Worm (Caenorhabditis elegans) whole organism, young adult: ENCODE data around the gene R02F2.4.

Experiments used
- B0019.2 ChIP-seq: fragments of 200-800 bp; sonication (Bioruptor generic); conservative IDR thresholded peaks from 2 replicates; pipeline ENCODE4 v1.3.6; 2022; ENCODE audit warnings: missing genetic modification reagents, missing genetic modification characterization, missing compliant biosample characterization
- D2030.7 ChIP-seq: fragments of 200-800 bp; sonication (Bioruptor generic); IDR thresholded peaks from 2 replicates; pipeline ENCODE4 v1.3.6; 2022; ENCODE audit warnings: missing genetic modification reagents, missing genetic modification characterization, missing compliant biosample characterization
- F22D6.2 ChIP-seq: sonication (generic microtip); optimal IDR thresholded peaks from 2 replicates; lab custom pipeline; 2016; ENCODE audit warnings: mild to moderate bottlenecking, missing genetic modification characterization, missing compliant biosample characterization
- F23B12.7 ChIP-seq: sonication (generic microtip); optimal IDR thresholded peaks from 2 replicates; lab custom pipeline; 2017; ENCODE audit warnings: missing genetic modification characterization, mild to moderate bottlenecking, missing compliant biosample characterization, antibody characterized with exemption, moderate library complexity; ENCODE audit not compliant: insufficient read depth
- F37B4.10 ChIP-seq: fragments of 200-800 bp; sonication (Bioruptor generic); IDR thresholded peaks from 2 replicates; pipeline ENCODE4 v1.3.6; 2022; ENCODE audit warnings: missing genetic modification characterization, missing compliant biosample characterization
- F39B2.1 ChIP-seq: fragments of 200-800 bp; sonication (Bioruptor generic); IDR thresholded peaks from 2 replicates; pipeline ENCODE4 v1.3.6; 2022; ENCODE audit warnings: missing genetic modification reagents, missing genetic modification characterization, missing compliant biosample characterization
- F49E8.2 ChIP-seq: sonication (generic microtip); optimal IDR thresholded peaks from 3 replicates; lab custom pipeline; 2017; ENCODE audit warnings: missing genetic modification characterization, mild to moderate bottlenecking, missing compliant biosample characterization, antibody characterized with exemption, moderate library complexity; ENCODE audit not compliant: insufficient read depth
- T07F8.4 ChIP-seq: sonication (generic microtip); optimal IDR thresholded peaks from 2 replicates; lab custom pipeline; 2016; ENCODE audit warnings: mild to moderate bottlenecking, missing genetic modification characterization, moderate library complexity, missing compliant biosample characterization
- T26A5.8 ChIP-seq: sonication (generic microtip); optimal IDR thresholded peaks from 2 replicates; lab custom pipeline; 2016; ENCODE audit warnings: missing genetic modification characterization, missing compliant biosample characterization
- Y79H2A.3 ChIP-seq: fragments of 200-800 bp; sonication (Bioruptor generic); conservative IDR thresholded peaks from 2 replicates; pipeline ENCODE4 v1.3.6; 2022; ENCODE audit warnings: missing genetic modification reagents, missing genetic modification characterization, missing compliant biosample characterization
- Y95B8A.8 ChIP-seq: fragments of 200-800 bp; sonication (Bioruptor generic); IDR thresholded peaks from 2 replicates; pipeline ENCODE4 v1.3.6; 2022; ENCODE audit warnings: missing genetic modification reagents, missing genetic modification characterization, missing compliant biosample characterization
- ZK185.1 ChIP-seq: sonication (generic microtip); optimal IDR thresholded peaks from 2 replicates; lab custom pipeline; 2016; ENCODE audit warnings: mild to moderate bottlenecking, missing genetic modification characterization, missing compliant biosample characterization; ENCODE audit not compliant: poor library complexity, severe bottlenecking
- akir-1 ChIP-seq: fragments of 200-800 bp; sonication (Bioruptor generic); optimal IDR thresholded peaks from 2 replicates; lab custom pipeline; 2018; ENCODE audit warnings: mild to moderate bottlenecking, missing genetic modification characterization, moderate library complexity, missing compliant biosample characterization
- aptf-3 ChIP-seq: fragments of 200-800 bp; sonication (Bioruptor generic); IDR thresholded peaks from 2 replicates; pipeline ENCODE4 v1.3.6; 2022; ENCODE audit warnings: missing genetic modification characterization, missing compliant biosample characterization
- attf-6 ChIP-seq: fragments of 200-800 bp; sonication (Bioruptor generic); IDR thresholded peaks from 2 replicates; pipeline ENCODE4 v1.3.6; 2022; ENCODE audit warnings: missing genetic modification reagents, missing genetic modification characterization, missing compliant biosample characterization
- ccch-3 ChIP-seq: fragments of 200-800 bp; sonication (Bioruptor generic); optimal IDR thresholded peaks from 2 replicates; lab custom pipeline; 2018; ENCODE audit warnings: mild to moderate bottlenecking, missing genetic modification characterization, missing compliant biosample characterization
- ceh-91 ChIP-seq: fragments of 200-800 bp; sonication (Bioruptor generic); IDR thresholded peaks from 2 replicates; pipeline ENCODE4 v1.3.6; 2022; ENCODE audit warnings: missing genetic modification reagents, missing genetic modification characterization, missing compliant biosample characterization
- dpl-1 ChIP-seq: fragments of 150-350 bp; optimal IDR thresholded peaks from 2 replicates; lab custom pipeline; 2014; ENCODE audit warnings: missing biosample characterization, missing genetic modification reagents, missing genetic modification characterization
- egl-18 ChIP-seq: fragments of 200-800 bp; sonication (Bioruptor generic); IDR thresholded peaks from 2 replicates; pipeline ENCODE4 v1.3.6; 2022; ENCODE audit warnings: missing genetic modification reagents, missing genetic modification characterization, missing compliant biosample characterization
- egrh-3 ChIP-seq: fragments of 200-800 bp; sonication (Bioruptor generic); IDR thresholded peaks from 2 replicates; pipeline ENCODE4 v1.3.6; 2022; ENCODE audit warnings: missing genetic modification reagents, missing genetic modification characterization, missing compliant biosample characterization
- ets-4 ChIP-seq: fragments of 200-800 bp; sonication (Bioruptor generic); optimal IDR thresholded peaks from 2 replicates; lab custom pipeline; 2018; ENCODE audit warnings: mild to moderate bottlenecking, missing genetic modification characterization, missing compliant biosample characterization
- fkh-3 ChIP-seq: sonication (generic microtip); optimal IDR thresholded peaks from 2 replicates; lab custom pipeline; 2016; ENCODE audit warnings: mild to moderate bottlenecking, missing genetic modification characterization, missing compliant biosample characterization
- gei-17 ChIP-seq: fragments of 200-800 bp; sonication (Bioruptor generic); optimal IDR thresholded peaks from 2 replicates; lab custom pipeline; 2018; ENCODE audit warnings: mild to moderate bottlenecking, missing genetic modification characterization, missing compliant biosample characterization
- hmg-1.2 ChIP-seq: fragments of 200-800 bp; sonication (Bioruptor generic); IDR thresholded peaks from 2 replicates; pipeline ENCODE4 v1.3.6; 2022; ENCODE audit warnings: missing genetic modification reagents, missing genetic modification characterization, missing compliant biosample characterization
- hrde-1 ChIP-seq: sonication (generic microtip); optimal IDR thresholded peaks from 2 replicates; lab custom pipeline; 2016; ENCODE audit warnings: missing genetic modification characterization, mild to moderate bottlenecking, missing compliant biosample characterization, moderate library complexity, missing genotype, missing genetic modification reagents, borderline replicate concordance
- lin-54 ChIP-seq: fragments of 200-800 bp; sonication (Bioruptor generic); optimal IDR thresholded peaks from 2 replicates; lab custom pipeline; 2018; ENCODE audit warnings: mild to moderate bottlenecking, missing genetic modification characterization, missing compliant biosample characterization
- madf-10 ChIP-seq: sonication (generic microtip); optimal IDR thresholded peaks from 2 replicates; lab custom pipeline; 2016; ENCODE audit warnings: mild to moderate bottlenecking, missing genetic modification characterization, missing compliant biosample characterization
- madf-3 ChIP-seq: fragments of 200-800 bp; sonication (Bioruptor generic); IDR thresholded peaks from 2 replicates; pipeline ENCODE4 v1.3.6; 2022; ENCODE audit warnings: missing genetic modification reagents, missing genetic modification characterization, missing compliant biosample characterization
- mel-28 ChIP-seq: sonication (generic microtip); optimal IDR thresholded peaks from 2 replicates; lab custom pipeline; 2016; ENCODE audit warnings: borderline replicate concordance, mild to moderate bottlenecking, missing genetic modification characterization, missing compliant biosample characterization
- nfyb-1 ChIP-seq: fragments of 200-800 bp; sonication (Bioruptor generic); IDR thresholded peaks from 2 replicates; pipeline ENCODE4 v1.3.6; 2022; ENCODE audit warnings: missing genetic modification reagents, missing genetic modification characterization, missing compliant biosample characterization
- nhr-179 ChIP-seq: sonication (generic microtip); optimal IDR thresholded peaks from 2 replicates; lab custom pipeline; 2016; ENCODE audit warnings: mild to moderate bottlenecking, missing genetic modification characterization, missing compliant biosample characterization
- nhr-80 ChIP-seq: sonication (generic microtip); optimal IDR thresholded peaks from 2 replicates; lab custom pipeline; 2016; ENCODE audit warnings: missing genetic modification characterization, missing compliant biosample characterization
- pbrm-1 ChIP-seq: fragments of 200-800 bp; sonication (Bioruptor generic); IDR thresholded peaks from 2 replicates; pipeline ENCODE4 v1.3.6; 2022; ENCODE audit warnings: missing genetic modification reagents, missing genetic modification characterization, missing compliant biosample characterization
- pha-4 ChIP-seq: fragments of 150-350 bp; sonication (generic microtip); optimal IDR thresholded peaks from 2 replicates; lab custom pipeline; 2014; ENCODE audit warnings: missing biosample characterization, missing genetic modification reagents, missing genetic modification characterization
- rcor-1 ChIP-seq: fragments of 200-800 bp; sonication (Bioruptor generic); IDR thresholded peaks from 2 replicates; pipeline ENCODE4 v1.3.6; 2022; ENCODE audit warnings: missing genetic modification reagents, missing genetic modification characterization, missing compliant biosample characterization
- sea-2 ChIP-seq: fragments of 200-800 bp; sonication (Bioruptor generic); IDR thresholded peaks from 2 replicates; pipeline ENCODE4 v1.3.6; 2022; ENCODE audit warnings: missing genetic modification characterization, missing compliant biosample characterization
- snpc-3.4 ChIP-seq: sonication (generic microtip); optimal IDR thresholded peaks from 2 replicates; lab custom pipeline; 2017; ENCODE audit warnings: missing genetic modification characterization, mild to moderate bottlenecking, missing compliant biosample characterization, antibody characterized with exemption, moderate library complexity, missing genotype, missing genetic modification reagents
- tbx-9 ChIP-seq: sonication (generic microtip); optimal IDR thresholded peaks from 2 replicates; lab custom pipeline; 2016; ENCODE audit warnings: borderline replicate concordance, missing genetic modification characterization, inconsistent platforms, missing compliant biosample characterization
- xnd-1 ChIP-seq: sonication (generic microtip); optimal IDR thresholded peaks from 2 replicates; lab custom pipeline; 2016; ENCODE audit warnings: missing genotype, missing genetic modification reagents, missing genetic modification characterization, missing compliant biosample characterization
- ztf-26 ChIP-seq: sonication (generic microtip); optimal IDR thresholded peaks from 2 replicates; lab custom pipeline; 2017; ENCODE audit warnings: missing genetic modification characterization, missing compliant biosample characterization
- ztf-3 ChIP-seq: fragments of 200-800 bp; sonication (Bioruptor generic); optimal IDR thresholded peaks from 2 replicates; lab custom pipeline; 2018; ENCODE audit warnings: mild to moderate bottlenecking, missing genetic modification characterization, missing compliant biosample characterization

Gene R02F2.4

ce11 chrIII:5502915-5503575, 19.0 kb downstream of the R02F2.4 start (continued):
- no peak for TF ChIP-seq ztf-3 (GFP tag; lab: Kevin White, UChicago)
- TF ChIP-seq mel-28 (tag; lab: Kevin White, UChicago) = no peak
- no peak for TF ChIP-seq dpl-1 (GFP tag; lab: Kevin White, UChicago)
- TF ChIP-seq lin-54 (GFP tag; lab: Kevin White, UChicago) = no peak
- TF ChIP-seq F49E8.2 (tag; lab: Kevin White, UChicago) = no peak
- TF ChIP-seq F23B12.7 (tag; lab: Kevin White, UChicago) = no peak
- TF ChIP-seq nhr-80 = peak; percentile 88
- no peak for TF ChIP-seq pha-4 (tag; lab: Kevin White, UChicago)
- TF ChIP-seq ceh-91 (GFP tag; lab: Robert Waterston, UW) = no peak
- TF ChIP-seq xnd-1 (tag; lab: Kevin White, UChicago) = no peak
- peak; percentile 67; the same call in 1 of the 2 replicates for TF ChIP-seq hmg-1.2 (GFP tag; lab: Robert Waterston, UW)
- TF ChIP-seq ets-4 (GFP tag; lab: Kevin White, UChicago) = peak; percentile 36
- no peak for TF ChIP-seq B0019.2
- TF ChIP-seq aptf-3 = no peak
- TF ChIP-seq sea-2 = no peak
- TF ChIP-seq tbx-9 = no peak
- no peak for TF ChIP-seq T26A5.8
- no peak for TF ChIP-seq Y79H2A.3
- peak; percentile 58 for TF ChIP-seq Y95B8A.8 (GFP tag; lab: Robert Waterston, UW)
- TF ChIP-seq attf-6 = no peak
- TF ChIP-seq egl-18 (GFP tag; lab: Robert Waterston, UW) = no peak
- no peak for TF ChIP-seq snpc-3.4 (tag; lab: Kevin White, UChicago)
- TF ChIP-seq ZK185.1 (tag; lab: Kevin White, UChicago) = peak; percentile 14
- no peak for TF ChIP-seq madf-10 (tag; lab: Kevin White, UChicago)
- no peak for TF ChIP-seq F22D6.2 (tag; lab: Kevin White, UChicago)
- no peak for TF ChIP-seq rcor-1 (GFP tag; lab: Robert Waterston, UW)
- TF ChIP-seq fkh-3 (tag; lab: Kevin White, UChicago) = no peak
- TF ChIP-seq ztf-26 (tag; lab: Kevin White, UChicago) = no peak
- no peak for TF ChIP-seq akir-1 (GFP tag; lab: Kevin White, UChicago)
- TF ChIP-seq nfyb-1 (GFP tag; lab: Robert Waterston, UW) = peak; percentile 10; the same call in 1 of the 2 replicates
- no peak for TF ChIP-seq hrde-1 (tag; lab: Kevin White, UChicago)
- TF ChIP-seq egrh-3 (GFP tag; lab: Robert Waterston, UW) = no peak
- TF ChIP-seq gei-17 (GFP tag; lab: Kevin White, UChicago) = no peak
- TF ChIP-seq F37B4.10 (GFP tag; lab: Robert Waterston, UW) = no peak
- TF ChIP-seq nhr-179 (tag; lab: Kevin White, UChicago) = no peak
- no peak for TF ChIP-seq ccch-3
- no peak for TF ChIP-seq madf-3
- TF ChIP-seq D2030.7 (GFP tag; lab: Robert Waterston, UW) = no peak
- no peak for TF ChIP-seq T07F8.4
- no peak; the same call in 1 of the 2 replicates for TF ChIP-seq pbrm-1
- no peak for TF ChIP-seq F39B2.1 (GFP tag; lab: Robert Waterston, UW)
